Fruit fly (Drosophila melanogaster) whole organism, pupa: Measurements from ENCODE around the gene DAAM.
A peak's percentile ranks its signal among the peaks of the same experiment; 100 is the strongest.

Experiments
- CG10348 ChIP-seq: fragments of 200-800 bp; sonication (Bioruptor generic); IDR thresholded peaks from 2 replicates; pipeline ENCODE4 v1.3.6; 2022; ENCODE audit warnings: missing biosample characterization, missing genetic modification characterization
- CG12605 ChIP-seq: fragments of 200-800 bp; sonication (Bioruptor generic); IDR thresholded peaks from 2 replicates; pipeline ENCODE4 v1.3.6; 2022; ENCODE audit warnings: missing biosample characterization, missing genetic modification characterization
- CG13204 ChIP-seq: fragments of 200-800 bp; sonication (Bioruptor generic); optimal IDR thresholded peaks from 2 replicates; lab custom pipeline; 2018; ENCODE audit warnings: missing biosample characterization, mild to moderate bottlenecking, missing genetic modification characterization, moderate library complexity
- CG14655 ChIP-seq: fragments of 200-800 bp; sonication (Bioruptor generic); optimal IDR thresholded peaks from 3 replicates; lab custom pipeline; 2017; ENCODE audit warnings: mild to moderate bottlenecking, missing biosample characterization, missing genetic modification reagents, missing genetic modification characterization
- CG15710 ChIP-seq: fragments of 200-800 bp; sonication (Bioruptor generic); optimal IDR thresholded peaks from 2 replicates; lab custom pipeline; 2018; ENCODE audit warnings: missing biosample characterization, mild to moderate bottlenecking, missing genetic modification characterization, moderate library complexity
- CG17806 ChIP-seq: fragments of 200-800 bp; sonication (Bioruptor generic); optimal IDR thresholded peaks from 2 replicates; lab custom pipeline; 2018; ENCODE audit warnings: missing biosample characterization, mild to moderate bottlenecking, missing genetic modification characterization, moderate library complexity
- CG32121 ChIP-seq: fragments of 200-800 bp; sonication (Bioruptor generic); IDR thresholded peaks from 2 replicates; pipeline ENCODE4 v1.3.6; 2022; ENCODE audit warnings: missing biosample characterization, missing genetic modification characterization
- CG34367 ChIP-seq: fragments of 200-800 bp; sonication (Bioruptor generic); optimal IDR thresholded peaks from 2 replicates; lab custom pipeline; 2018; ENCODE audit warnings: missing biosample characterization, mild to moderate bottlenecking, missing genetic modification characterization
- CG4496 ChIP-seq: fragments of 200-800 bp; sonication (Bioruptor generic); IDR thresholded peaks from 3 replicates; pipeline ENCODE4 v1.3.6; 2022; ENCODE audit warnings: missing biosample characterization, missing genetic modification characterization
- CG8159 ChIP-seq: fragments of 200-800 bp; sonication (Bioruptor generic); optimal IDR thresholded peaks from 3 replicates; lab custom pipeline; 2018; ENCODE audit warnings: missing biosample characterization, mild to moderate bottlenecking, missing genetic modification characterization, moderate library complexity
- CG8301 ChIP-seq: fragments of 200-800 bp; sonication (Bioruptor generic); optimal IDR thresholded peaks from 2 replicates; lab custom pipeline; 2018; ENCODE audit warnings: missing biosample characterization, mild to moderate bottlenecking, missing genetic modification characterization
- CG9948 ChIP-seq: fragments of 200-800 bp; sonication (Bioruptor generic); optimal IDR thresholded peaks from 2 replicates; lab custom pipeline; 2018; ENCODE audit warnings: missing biosample characterization, mild to moderate bottlenecking, missing genetic modification characterization, moderate library complexity
- D1 ChIP-seq: fragments of 200-800 bp; sonication (Bioruptor generic); optimal IDR thresholded peaks from 2 replicates; lab custom pipeline; 2018; ENCODE audit warnings: missing biosample characterization, mild to moderate bottlenecking, missing genetic modification characterization, moderate library complexity
- EcR ChIP-seq: fragments of 200-800 bp; sonication (Bioruptor generic); optimal IDR thresholded peaks from 3 replicates; lab custom pipeline; 2019; ENCODE audit warnings: missing biosample characterization, missing genetic modification characterization, mild to moderate bottlenecking, moderate library complexity, missing genetic modification reagents
- Ets98B ChIP-seq: fragments of 200-800 bp; sonication (Bioruptor generic); IDR thresholded peaks from 2 replicates; pipeline ENCODE4 v1.3.6; 2022; ENCODE audit warnings: missing biosample characterization, missing genetic modification characterization
- Pif1A ChIP-seq: fragments of 200-800 bp; sonication (Bioruptor generic); optimal IDR thresholded peaks from 3 replicates; lab custom pipeline; 2016; ENCODE audit warnings: missing biosample characterization, missing genetic modification characterization
- Pif1B ChIP-seq: fragments of 200-800 bp; sonication (Bioruptor generic); optimal IDR thresholded peaks from 3 replicates; lab custom pipeline; 2016; ENCODE audit warnings: missing biosample characterization, missing genetic modification characterization
- Snoo ChIP-seq: fragments of 200-800 bp; sonication (Bioruptor generic); optimal IDR thresholded peaks from 3 replicates; lab custom pipeline; 2017; ENCODE audit warnings: missing biosample characterization, mild to moderate bottlenecking, missing genetic modification characterization, inconsistent platforms
- fd96Ca ChIP-seq: fragments of 200-800 bp; sonication (Bioruptor generic); IDR thresholded peaks from 3 replicates; pipeline ENCODE4 v1.3.6; 2022; ENCODE audit warnings: missing biosample characterization, missing genetic modification characterization
- gl ChIP-seq: fragments of 200-800 bp; sonication (Bioruptor generic); optimal IDR thresholded peaks from 2 replicates; lab custom pipeline; 2018; ENCODE audit warnings: missing biosample characterization, mild to moderate bottlenecking, missing genetic modification characterization
- rn ChIP-seq: fragments of 200-800 bp; sonication (Bioruptor generic); IDR thresholded peaks from 2 replicates; pipeline ENCODE4 v1.3.6; 2022; ENCODE audit warnings: missing biosample characterization, missing genetic modification characterization

Gene DAAM

dm6 chrX:1322214-1322613 is at the start of gene DAAM:
Gene DAAM, minus strand, starts transcription at chrX:1322362.
- TF ChIP-seq CG14655 (GFP tag; lab: Kevin White, UChicago) = no peak
- TF ChIP-seq CG8301 = no peak
- TF ChIP-seq gl = no peak
- no peak for TF ChIP-seq CG8159 (tag; lab: Kevin White, UChicago)
- no peak for TF ChIP-seq CG17806 (tag; lab: Kevin White, UChicago)
- TF ChIP-seq CG32121 (GFP tag; lab: Robert Waterston, UW) = 0 out of 2 replicates have a peak, but pooled peaks have one; percentile 16
- peak; percentile 39; the same call in 1 of the 3 replicates for TF ChIP-seq CG4496 (GFP tag; lab: Robert Waterston, UW)
- no peak for TF ChIP-seq fd96Ca (GFP tag; lab: Robert Waterston, UW)
- TF ChIP-seq CG15710 (tag; lab: Kevin White, UChicago) = no peak
- TF ChIP-seq EcR (GFP tag; lab: Kevin White, UChicago) = peak; percentile 13
- no peak for TF ChIP-seq CG9948
- TF ChIP-seq Snoo (tag; lab: Kevin White, UChicago) = no peak
- TF ChIP-seq D1 = no peak
- TF ChIP-seq, all 21 proteins: peak for 3

dm6 chrX:1370104-1370802 is 48.1 kb upstream of the DAAM start, which contains the start of gene ssx:
Gene ssx, plus strand, starts transcription at chrX:1370580.
- TF ChIP-seq rn (GFP tag; lab: Robert Waterston, UW) = no peak; the same call in 1 of the 2 replicates
- TF ChIP-seq Pif1A (GFP tag; lab: Kevin White, UChicago) = no peak
- no peak for TF ChIP-seq Pif1B (GFP tag; lab: Kevin White, UChicago)
- peak; percentile 38; the same call in 1 of the 3 replicates for TF ChIP-seq fd96Ca (GFP tag; lab: Robert Waterston, UW)
- no peak for TF ChIP-seq CG14655 (GFP tag; lab: Kevin White, UChicago)
- TF ChIP-seq CG10348 (GFP tag; lab: Robert Waterston, UW) = no peak
- no peak for TF ChIP-seq EcR (GFP tag; lab: Kevin White, UChicago)
- peak; percentile 24 for TF ChIP-seq CG8159 (tag; lab: Kevin White, UChicago)
- peak; percentile 47 for TF ChIP-seq CG12605 (GFP tag; lab: Robert Waterston, UW)
- TF ChIP-seq CG34367 (tag; lab: Kevin White, UChicago) = no peak
- peak; percentile 12 for TF ChIP-seq CG9948
- TF ChIP-seq CG15710 (tag; lab: Kevin White, UChicago) = peak; percentile 29
- TF ChIP-seq CG8301 = peak; percentile 30
- TF ChIP-seq CG32121 (GFP tag; lab: Robert Waterston, UW) = peak; percentile 32; the same call in 1 of the 2 replicates
- TF ChIP-seq CG4496 (GFP tag; lab: Robert Waterston, UW) = peak; percentile 79; the same call in 2 of the 3 replicates
- TF ChIP-seq Ets98B (GFP tag; lab: Robert Waterston, UW) = peak; percentile 62
- TF ChIP-seq CG13204 (GFP tag; lab: Kevin White, UChicago) = no peak
- TF ChIP-seq gl = no peak
- TF ChIP-seq CG17806 (tag; lab: Kevin White, UChicago) = peak; percentile 34
- TF ChIP-seq Snoo (tag; lab: Kevin White, UChicago) = peak; percentile 43

dm6 chrX:1368949-1369348 is 46.8 kb upstream of the DAAM start, which contains the start of gene CG14770:
Gene CG14770, plus strand, starts transcription at chrX:1369249.
- TF ChIP-seq gl = no peak
- TF ChIP-seq Pif1A (GFP tag; lab: Kevin White, UChicago) = no peak
- TF ChIP-seq CG13204 (GFP tag; lab: Kevin White, UChicago) = no peak
- TF ChIP-seq D1 = no peak
- TF ChIP-seq CG15710 (tag; lab: Kevin White, UChicago) = no peak
- TF ChIP-seq CG10348 (GFP tag; lab: Robert Waterston, UW) = no peak
- no peak for TF ChIP-seq CG12605 (GFP tag; lab: Robert Waterston, UW)
- TF ChIP-seq Pif1B (GFP tag; lab: Kevin White, UChicago) = no peak
- TF ChIP-seq CG8301 = no peak
- no peak for TF ChIP-seq rn (GFP tag; lab: Robert Waterston, UW)

dm6 chrX:1357501-1357900 is 35.3 kb upstream of the DAAM start, which contains the start of gene png:
Gene png, minus strand, starts transcription at chrX:1357601.
- no peak for TF ChIP-seq Pif1A (GFP tag; lab: Kevin White, UChicago)
- no peak for TF ChIP-seq EcR (GFP tag; lab: Kevin White, UChicago)
- TF ChIP-seq CG12605 (GFP tag; lab: Robert Waterston, UW) = no peak
- no peak for TF ChIP-seq fd96Ca (GFP tag; lab: Robert Waterston, UW)
- TF ChIP-seq CG4496 (GFP tag; lab: Robert Waterston, UW) = no peak
- no peak for TF ChIP-seq CG14655 (GFP tag; lab: Kevin White, UChicago)
- no peak for TF ChIP-seq CG17806 (tag; lab: Kevin White, UChicago)
- no peak for TF ChIP-seq Ets98B (GFP tag; lab: Robert Waterston, UW)

- TF ChIP-seq CG34367 (tag; lab: Kevin White, UChicago) (no peak), EcR (GFP tag; lab: Kevin White, UChicago) (peak; percentile 25)
Measured at dm6 chrX:1353322-1354212, 31.4 kb upstream of the DAAM start, which contains the start of the genes CG12773 and CG11417. Gene CG12773, minus strand, starts transcription at chrX:1353981. Gene CG11417, plus strand, starts transcription at chrX:1354014.
